Worm (Caenorhabditis elegans) whole organism, L4 larva: ENCODE measurements around the gene R05A10.1.

Experiments
- T26A8.4 ChIP-seq: fragments of 200-800 bp; sonication (Bioruptor generic); IDR thresholded peaks from 2 replicates; pipeline ENCODE4 v1.3.6; 2022; ENCODE audit warnings: missing genetic modification characterization, missing compliant biosample characterization
- daf-12 ChIP-seq: fragments of 150-350 bp; optimal IDR thresholded peaks from 2 replicates; lab custom pipeline; 2014; ENCODE audit warnings: missing biosample characterization, missing genetic modification reagents, missing genetic modification characterization
- fos-1 ChIP-seq: fragments of 150-350 bp; optimal IDR thresholded peaks from 2 replicates; lab custom pipeline; 2014; ENCODE audit warnings: missing biosample characterization, missing genetic modification characterization
- nhr-11 ChIP-seq: fragments of 150-350 bp; optimal IDR thresholded peaks from 2 replicates; lab custom pipeline; 2014; ENCODE audit warnings: missing biosample characterization, missing genetic modification characterization
- snpc-4 ChIP-seq: fragments of 150-350 bp; optimal IDR thresholded peaks from 2 replicates; lab custom pipeline; 2014; ENCODE audit warnings: missing biosample characterization, missing genetic modification characterization
- zag-1 ChIP-seq: fragments of 150-350 bp; optimal IDR thresholded peaks from 2 replicates; lab custom pipeline; 2014; ENCODE audit warnings: missing biosample characterization, missing genetic modification characterization

- TF ChIP-seq snpc-4 (tag; lab: Kevin White, UChicago) (no peak), nhr-11 (tag; lab: Kevin White, UChicago) (no peak), zag-1 (tag; lab: Kevin White, UChicago) (no peak), daf-12 (tag; lab: Kevin White, UChicago) (no peak), fos-1 (tag; lab: Kevin White, UChicago) (no peak), T26A8.4 (GFP tag; lab: Robert Waterston, UW) (no peak)
Measured at ce11 chrIV:14137063-14137462, 45.1 kb upstream of the R05A10.1 start, which contains the start of gene srz-31.
